Worm (Caenorhabditis elegans): Measurements from ENCODE around the gene ribo-1.

ribo-1 gene

ce11 chrIV:6916831-6917230, 6.3 kb downstream of the ribo-1 start (continued):
- no peak for TF ChIP-seq ztf-25 (GFP tag; IDR thresholded peaks at IDR 0.05)
- TF ChIP-seq snpc-4 (GFP tag; optimal IDR thresholded peaks at IDR 0.05): no peak
- TF ChIP-seq snpc-4 (tag; optimal IDR thresholded peaks at IDR 0.05): peak in 2 of 4 experiments; percentile 35 to 56
- TF ChIP-seq sdz-38 (tag; optimal IDR thresholded peaks at IDR 0.05): no peak
- TF ChIP-seq lir-1 (GFP tag; conservative IDR thresholded peaks at IDR 0.05): no peak
- TF ChIP-seq Y53G8AR.9 (GFP tag; conservative IDR thresholded peaks at IDR 0.05): 0 out of 2 replicates have a peak, but pooled peaks have one; percentile 57
- no peak for TF ChIP-seq athp-1 (tag; optimal IDR thresholded peaks at IDR 0.05)
- TF ChIP-seq tlf-1 (GFP tag; optimal IDR thresholded peaks at IDR 0.05): no peak
- no peak for TF ChIP-seq Y79H2A.3 (GFP tag; conservative IDR thresholded peaks at IDR 0.05)
- no peak for TF ChIP-seq ztf-26 (tag; optimal IDR thresholded peaks at IDR 0.05)
- no peak for TF ChIP-seq akir-1 (GFP tag; optimal IDR thresholded peaks at IDR 0.05)
- TF ChIP-seq F39B2.1 (GFP tag; IDR thresholded peaks at IDR 0.05): no peak
- no peak for TF ChIP-seq repo-1 (tag; optimal IDR thresholded peaks at IDR 0.05)
- TF ChIP-seq nfya-2 (GFP tag; IDR thresholded peaks at IDR 0.05): no peak
- no peak for TF ChIP-seq xnd-1 (tag; optimal IDR thresholded peaks at IDR 0.05)
- TF ChIP-seq fkh-3 (tag; optimal IDR thresholded peaks at IDR 0.05): no peak
- no peak for TF ChIP-seq ets-4 (GFP tag; optimal IDR thresholded peaks at IDR 0.05)
- TF ChIP-seq ceh-100 (GFP tag; IDR thresholded peaks at IDR 0.05): no peak
- TF ChIP-seq madf-3 (GFP tag; IDR thresholded peaks at IDR 0.05): 0 out of 2 replicates have a peak, but pooled peaks have one; percentile 55
- no peak for TF ChIP-seq hsf-1 (GFP tag; IDR thresholded peaks at IDR 0.05)
- TF ChIP-seq mcd-1 (GFP tag; IDR thresholded peaks at IDR 0.05): no peak
- no peak for TF ChIP-seq bed-1 (GFP tag; IDR thresholded peaks at IDR 0.05)
- no peak for TF ChIP-seq sea-2 (GFP tag; IDR thresholded peaks at IDR 0.05)
- no peak for TF ChIP-seq cebp-2 (GFP tag; IDR thresholded peaks at IDR 0.05)
- no peak for TF ChIP-seq rpc-1 (optimal IDR thresholded peaks at IDR 0.05)
- TF ChIP-seq rpc-1 (tag; optimal IDR thresholded peaks at IDR 0.05): no peak
- TF ChIP-seq madf-8 (GFP tag; conservative IDR thresholded peaks at IDR 0.05): no peak
- no peak for TF ChIP-seq nhr-179 (tag; optimal IDR thresholded peaks at IDR 0.05)
- TF ChIP-seq T26A5.8 (tag; optimal IDR thresholded peaks at IDR 0.05): no peak
- TF ChIP-seq egl-18 (GFP tag; IDR thresholded peaks at IDR 0.05): no peak
- TF ChIP-seq madf-10 (tag; optimal IDR thresholded peaks at IDR 0.05): no peak
- TF ChIP-seq F37B4.10 (GFP tag; IDR thresholded peaks at IDR 0.05): no peak
- TF ChIP-seq cebp-1 (GFP tag; IDR thresholded peaks at IDR 0.05): no peak
- peak; percentile 5 for TF ChIP-seq cebp-1 (tag; optimal IDR thresholded peaks at IDR 0.05)
- peak; percentile 70; the same call in 1 of the 2 replicates for TF ChIP-seq Y56A3A.18 (GFP tag; IDR thresholded peaks at IDR 0.05)
- peak; percentile 28; the same call in 1 of the 2 replicates for TF ChIP-seq hmg-1.2 (GFP tag; IDR thresholded peaks at IDR 0.05)
- TF ChIP-seq ama-1 (optimal IDR thresholded peaks at IDR 0.05): no peak
- TF ChIP-seq ama-1 (GFP tag; optimal IDR thresholded peaks at IDR 0.05): peak in 1 of 2 experiments; percentile 32
- no peak for TF ChIP-seq nhr-90 (tag; optimal IDR thresholded peaks at IDR 0.05)
- TF ChIP-seq ccch-3 (GFP tag; optimal IDR thresholded peaks at IDR 0.05): no peak
- no peak for TF ChIP-seq nhr-27 (tag; optimal IDR thresholded peaks at IDR 0.05)
- 0 out of 2 replicates have a peak, but pooled peaks have one; percentile 49 for TF ChIP-seq lin-26 (GFP tag; IDR thresholded peaks at IDR 0.05)
- TF ChIP-seq nhr-80 (tag; optimal IDR thresholded peaks at IDR 0.05): no peak
- no peak for TF ChIP-seq F57C9.4 (tag; optimal IDR thresholded peaks at IDR 0.05)
- TF ChIP-seq C17E4.6 (GFP tag; IDR thresholded peaks at IDR 0.05): no peak
- no peak for TF ChIP-seq F57A8.1 (GFP tag; optimal IDR thresholded peaks at IDR 0.05)
- 0 out of 2 replicates have a peak, but pooled peaks have one; percentile 20 for TF ChIP-seq F33H1.4 (GFP tag; IDR thresholded peaks at IDR 0.05)
- TF ChIP-seq hlh-12 (tag; optimal IDR thresholded peaks at IDR 0.05): no peak
- no peak for TF ChIP-seq atf-7 (tag; optimal IDR thresholded peaks at IDR 0.05)
- no peak for TF ChIP-seq let-607 (tag; optimal IDR thresholded peaks at IDR 0.05)
- no peak for TF ChIP-seq hlh-26 (GFP tag; conservative IDR thresholded peaks at IDR 0.05)
- TF ChIP-seq aptf-2 (GFP tag; conservative IDR thresholded peaks at IDR 0.05): no peak
